Fruit fly (Drosophila melanogaster): ENCODE results near the gene CG14086.
A peak's percentile ranks its signal among the peaks of the same experiment; 100 is the strongest.

The CG14086 gene

dm6 chr3L:19233798-19234781 is 41.5 kb upstream of the CG14086 start (continued):
- no peak for TF ChIP-seq mirr (GFP tag; optimal IDR thresholded peaks at IDR 0.05)
- TF ChIP-seq ara (GFP tag; IDR thresholded peaks at IDR 0.05), result no peak
- no peak for TF ChIP-seq CG3163 (GFP tag; optimal IDR thresholded peaks at IDR 0.05)
- TF ChIP-seq kah (GFP tag; optimal IDR thresholded peaks at IDR 0.05), result no peak
- no peak for TF ChIP-seq CG31388 (GFP tag; optimal IDR thresholded peaks at IDR 0.05)
- no peak for TF ChIP-seq Adf1 (GFP tag; IDR thresholded peaks at IDR 0.05)
- no peak for TF ChIP-seq CG3407 (GFP tag; optimal IDR thresholded peaks at IDR 0.05)
- TF ChIP-seq CG8281 (tag; optimal IDR thresholded peaks at IDR 0.05), result no peak
- TF ChIP-seq klu (GFP tag; IDR thresholded peaks at IDR 0.05), result no peak
- TF ChIP-seq Kr (GFP tag; optimal IDR thresholded peaks at IDR 0.05), result no peak
- TF ChIP-seq gem (tag; optimal IDR thresholded peaks at IDR 0.05), result peak; percentile 45
- peak; percentile 36 for TF ChIP-seq CG12391 (tag; optimal IDR thresholded peaks at IDR 0.05)
- no peak for TF ChIP-seq zfh1 (GFP tag; IDR thresholded peaks at IDR 0.05)
- TF ChIP-seq CG32767 (GFP tag; IDR thresholded peaks at IDR 0.05), result no peak
- no peak for TF ChIP-seq slbo (GFP tag; IDR thresholded peaks at IDR 0.05)
- no peak for TF ChIP-seq CG43689 (GFP tag; IDR thresholded peaks at IDR 0.05)
- TF ChIP-seq ewg (GFP tag; optimal IDR thresholded peaks at IDR 0.05), result no peak
- peak; percentile 10 for TF ChIP-seq CG2712 (tag; optimal IDR thresholded peaks at IDR 0.05)
- no peak for TF ChIP-seq oc (tag; optimal IDR thresholded peaks at IDR 0.05)
- TF ChIP-seq CG12942 (GFP tag; optimal IDR thresholded peaks at IDR 0.05), result no peak
- no peak for TF ChIP-seq Atf6 (GFP tag; IDR thresholded peaks at IDR 0.05)
- no peak for TF ChIP-seq cato (GFP tag; optimal IDR thresholded peaks at IDR 0.05; ENCODE audit: borderline replicate concordance)
- no peak for TF ChIP-seq GATAe (GFP tag; conservative IDR thresholded peaks at IDR 0.05)
- TF ChIP-seq Hey (tag; optimal IDR thresholded peaks at IDR 0.05), result no peak

- peak; percentile 52 for TF ChIP-seq Med (GFP tag)
- TF ChIP-seq GATAe (GFP tag; conservative IDR thresholded peaks at IDR 0.05), result no peak
- peak; percentile 28 for TF ChIP-seq Fer1 (GFP tag; optimal IDR thresholded peaks at IDR 0.05)
- peak; percentile 21; the same call in 1 of the 2 replicates for TF ChIP-seq CG13287 (GFP tag; IDR thresholded peaks at IDR 0.05; ENCODE audit: partially characterized antibody)
- TF ChIP-seq CG34376 (GFP tag; optimal IDR thresholded peaks at IDR 0.05), result peak; percentile 27
- peak; percentile 96 for TF ChIP-seq Adf1 (GFP tag; IDR thresholded peaks at IDR 0.05)
- TF ChIP-seq nerfin-2 (GFP tag; IDR thresholded peaks at IDR 0.05; ENCODE audit: partially characterized antibody), result no peak
- TF ChIP-seq CG10366 (GFP tag; IDR thresholded peaks at IDR 0.05), result 0 out of 2 replicates have a peak, but pooled peaks have one; percentile 12
- 0 out of 4 replicates have a peak, but pooled peaks have one; percentile 50 for TF ChIP-seq chinmo (GFP tag; IDR thresholded peaks at IDR 0.05; ENCODE audit: partially characterized antibody)
- peak; percentile 35; the same call in 1 of the 2 replicates for TF ChIP-seq Bgb (GFP tag; IDR thresholded peaks at IDR 0.05; ENCODE audit: partially characterized antibody)
- 0 out of 3 replicates have a peak, but pooled peaks have one; percentile 7 for TF ChIP-seq ci (GFP tag; IDR thresholded peaks at IDR 0.05)
- 0 out of 2 replicates have a peak, but pooled peaks have one; percentile 28 for TF ChIP-seq rib (GFP tag; IDR thresholded peaks at IDR 0.05)
- 0 out of 2 replicates have a peak, but pooled peaks have one; percentile 20 for TF ChIP-seq CG32532 (GFP tag; IDR thresholded peaks at IDR 0.05)
- TF ChIP-seq caup (GFP tag; optimal IDR thresholded peaks at IDR 0.05; ENCODE audit: severe bottlenecking), result no peak
- no peak for TF ChIP-seq toy (GFP tag; IDR thresholded peaks at IDR 0.05)
- peak in 1 of 2 experiments; percentile 0 for TF ChIP-seq Hr51 (GFP tag; optimal IDR thresholded peaks at IDR 0.05)
- TF ChIP-seq insv (GFP tag; optimal IDR thresholded peaks at IDR 0.05), result no peak
- TF ChIP-seq Usf (GFP tag; optimal IDR thresholded peaks at IDR 0.05), result no peak
- no peak for TF ChIP-seq oc (tag; optimal IDR thresholded peaks at IDR 0.05)
- TF ChIP-seq exex (tag; optimal IDR thresholded peaks at IDR 0.05), result peak; percentile 3
- TF ChIP-seq Trl (optimal IDR thresholded peaks at IDR 0.05), result peak; percentile 25 to 55
- TF ChIP-seq Trl (GFP tag; optimal IDR thresholded peaks at IDR 0.05), result no peak
- no peak for TF ChIP-seq cad (GFP tag; optimal IDR thresholded peaks at IDR 0.05)
- no peak for TF ChIP-seq CG2116 (GFP tag; optimal IDR thresholded peaks at IDR 0.05)
- peak; percentile 54 for TF ChIP-seq cg (GFP tag; optimal IDR thresholded peaks at IDR 0.05)
Observed at dm6 chr3L:19234922-19235702, 40.5 kb upstream of the CG14086 start, which contains the start of gene fz2. TSS of gene fz2 (minus strand) at chr3L:19235373.

Data from whole organism, embryonic.